Fruit fly (Drosophila melanogaster): ENCODE measurements around the gene CG2931.

DNA sequence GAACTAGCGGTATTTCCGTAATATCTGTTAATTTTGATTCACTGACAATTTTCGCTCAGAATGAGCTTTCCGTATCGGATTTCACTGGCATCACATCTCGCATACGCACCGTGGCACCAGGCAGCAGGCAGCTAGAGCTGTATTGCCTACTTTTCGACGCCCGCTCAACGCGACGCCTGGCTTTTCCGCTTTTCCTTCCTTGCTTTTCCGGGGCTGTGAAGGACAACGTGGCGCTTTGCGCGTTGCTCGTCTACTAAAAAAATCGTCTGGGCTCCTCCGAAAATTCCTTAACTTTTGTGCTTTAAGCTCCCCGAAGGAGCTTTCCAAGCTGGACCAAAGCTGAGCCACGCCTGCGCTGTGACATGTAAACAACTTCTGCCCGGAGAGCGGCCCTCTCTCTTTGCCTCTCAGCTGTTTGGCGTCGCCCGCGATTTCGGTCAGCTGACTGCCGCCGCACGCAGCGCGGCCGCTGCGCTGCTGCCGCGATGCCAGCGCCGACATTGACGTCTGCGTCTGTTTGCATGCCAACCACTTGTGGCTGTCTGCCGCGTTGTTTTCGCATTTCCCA lies 45.3 kb downstream of the CG2931 start, which contains the start of the genes CG43845 and Nmdar1:
- TF ChIP-seq bab1 (GFP tag; optimal IDR thresholded peaks at IDR 0.05) (no peak), pad (GFP tag; optimal IDR thresholded peaks at IDR 0.05) (no peak), CG12768 (GFP tag; optimal IDR thresholded peaks at IDR 0.05) (no peak), tj (GFP tag; optimal IDR thresholded peaks at IDR 0.05) (no peak), CG14711 (tag; optimal IDR thresholded peaks at IDR 0.05) (no peak)

All from whole organism, adult.